Worm (Caenorhabditis elegans): ENCODE data around the gene daf-4.

The daf-4 gene

DNA sequence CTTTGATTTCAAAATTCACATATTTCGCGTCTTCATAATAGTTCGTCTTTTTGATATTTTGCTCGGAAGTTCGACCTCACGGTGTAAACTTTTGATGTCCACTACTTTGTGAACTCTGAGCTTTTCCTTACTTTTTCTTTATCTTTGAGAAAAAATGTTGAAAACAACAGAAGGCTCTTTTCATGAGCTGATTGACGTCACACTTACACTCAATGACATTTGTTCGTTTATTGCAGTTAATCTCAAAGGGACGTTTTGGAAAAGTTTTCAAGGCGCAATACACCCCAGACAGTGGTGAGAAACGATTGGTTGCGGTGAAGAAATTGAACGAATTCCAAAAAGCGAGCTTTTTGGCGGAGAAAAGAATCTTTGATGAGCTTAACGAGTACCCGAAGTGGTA, 4.3 kb downstream of the daf-4 start:
- no peak for TF ChIP-seq xbp-1 (tag; optimal IDR thresholded peaks at IDR 0.05)
- TF ChIP-seq nhr-71 (tag; optimal IDR thresholded peaks at IDR 0.05): peak; percentile 65
- TF ChIP-seq C34B4.2 (tag; optimal IDR thresholded peaks at IDR 0.05): no peak
- TF ChIP-seq sox-4 (tag; optimal IDR thresholded peaks at IDR 0.05): no peak
- TF ChIP-seq ces-1 (GFP tag; optimal IDR thresholded peaks at IDR 0.05): no peak
- TF ChIP-seq nhr-76 (tag; optimal IDR thresholded peaks at IDR 0.05): no peak
- peak; percentile 49 for TF ChIP-seq lin-14 (GFP tag; optimal IDR thresholded peaks at IDR 0.05)
- TF ChIP-seq aly-2 (tag; optimal IDR thresholded peaks at IDR 0.05): no peak
- TF ChIP-seq nhr-28 (tag; optimal IDR thresholded peaks at IDR 0.05): no peak
- peak; percentile 27; the same call in 1 of the 2 replicates for TF ChIP-seq nhr-19 (GFP tag; conservative IDR thresholded peaks at IDR 0.05)
- no peak for TF ChIP-seq lin-35 (GFP tag; optimal IDR thresholded peaks at IDR 0.05)
- peak; percentile 63 for TF ChIP-seq rnt-1 (tag; optimal IDR thresholded peaks at IDR 0.05)
- TF ChIP-seq hlh-4 (tag; optimal IDR thresholded peaks at IDR 0.05): no peak
- TF ChIP-seq unc-130 (tag; optimal IDR thresholded peaks at IDR 0.05): no peak
- TF ChIP-seq ets-5 (GFP tag; IDR thresholded peaks at IDR 0.05): no peak
- TF ChIP-seq snu-23 (GFP tag; optimal IDR thresholded peaks at IDR 0.05): peak; percentile 12
- no peak for TF ChIP-seq fos-1 (tag; optimal IDR thresholded peaks at IDR 0.05)
- no peak for TF ChIP-seq aha-1 (tag; optimal IDR thresholded peaks at IDR 0.05)
- no peak for TF ChIP-seq mef-2 (tag; optimal IDR thresholded peaks at IDR 0.05)
- TF ChIP-seq lsy-2 (tag; optimal IDR thresholded peaks at IDR 0.05): peak; percentile 34 to 38
- no peak for TF ChIP-seq nhr-85 (tag)

DNA sequence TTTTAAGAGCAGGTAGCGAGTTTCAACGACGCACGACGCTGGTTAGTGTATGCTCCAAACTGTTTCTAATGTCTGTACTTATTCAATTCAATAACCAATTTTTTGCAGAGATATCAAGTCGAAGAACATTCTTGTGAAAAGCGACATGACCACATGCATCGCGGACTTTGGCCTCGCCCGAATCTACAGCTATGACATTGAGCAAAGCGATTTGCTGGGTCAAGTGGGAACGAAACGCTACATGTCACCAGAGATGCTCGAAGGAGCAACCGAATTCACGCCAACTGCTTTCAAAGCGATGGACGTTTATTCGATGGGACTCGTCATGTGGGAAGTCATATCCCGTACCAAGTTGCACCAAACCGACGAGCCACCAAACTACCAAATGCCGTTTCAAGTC, 5.4 kb downstream of the daf-4 start:
- TF ChIP-seq C34B4.2 (tag; optimal IDR thresholded peaks at IDR 0.05) (no peak), unc-86 (tag; optimal IDR thresholded peaks at IDR 0.05) (no peak), sup-37 (GFP tag; optimal IDR thresholded peaks at IDR 0.05) (no peak), alr-1 (tag; optimal IDR thresholded peaks at IDR 0.05; ENCODE audit: borderline replicate concordance) (no peak), lin-15B (tag; optimal IDR thresholded peaks at IDR 0.05) (no peak), unc-130 (tag; optimal IDR thresholded peaks at IDR 0.05) (peak; percentile 63), nhr-47 (tag; optimal IDR thresholded peaks at IDR 0.05) (no peak), lin-35 (GFP tag; optimal IDR thresholded peaks at IDR 0.05) (no peak), C16A3.4 (tag; optimal IDR thresholded peaks at IDR 0.05) (no peak), efl-1 (optimal IDR thresholded peaks at IDR 0.05) (no peak), efl-1 (GFP tag; optimal IDR thresholded peaks at IDR 0.05 in 1 of 2) (peak in 1 of 2 experiments; percentile 72), snu-23 (GFP tag; optimal IDR thresholded peaks at IDR 0.05) (peak; percentile 2), rnt-1 (tag; optimal IDR thresholded peaks at IDR 0.05) (peak; percentile 48), egl-27 (tag; optimal IDR thresholded peaks at IDR 0.05) (no peak), nhr-71 (tag; optimal IDR thresholded peaks at IDR 0.05) (peak; percentile 42), sox-4 (tag; optimal IDR thresholded peaks at IDR 0.05) (no peak), nhr-237 (tag; optimal IDR thresholded peaks at IDR 0.05) (no peak), grh-1 (GFP tag; IDR thresholded peaks at IDR 0.05) (no peak), fkh-4 (tag; optimal IDR thresholded peaks at IDR 0.05; ENCODE audit: borderline replicate concordance) (no peak), lsy-2 (tag; optimal IDR thresholded peaks at IDR 0.05) (peak in 1 of 2 experiments; percentile 21), dpl-1 (GFP tag; optimal IDR thresholded peaks at IDR 0.05) (no peak), nhr-77 (tag; optimal IDR thresholded peaks at IDR 0.05) (no peak), unc-98 (GFP tag; IDR thresholded peaks at IDR 0.05) (no peak), mef-2 (tag; optimal IDR thresholded peaks at IDR 0.05) (no peak), nhr-19 (GFP tag; conservative IDR thresholded peaks at IDR 0.05) (no peak; the same call in 1 of the 2 replicates), sptf-1 (tag; optimal IDR thresholded peaks at IDR 0.05) (no peak), aha-1 (tag; optimal IDR thresholded peaks at IDR 0.05) (no peak), vab-15 (tag; optimal IDR thresholded peaks at IDR 0.05) (no peak), nhr-20 (tag; optimal IDR thresholded peaks at IDR 0.05) (no peak), lir-3 (tag; optimal IDR thresholded peaks at IDR 0.05; ENCODE audit: poor library complexity) (no peak), nhr-76 (tag; optimal IDR thresholded peaks at IDR 0.05) (no peak), nhr-90 (tag; optimal IDR thresholded peaks at IDR 0.05; ENCODE audit: poor library complexity) (no peak), nhr-12 (tag; optimal IDR thresholded peaks at IDR 0.05) (no peak), egl-13 (tag; optimal IDR thresholded peaks at IDR 0.05) (no peak), elt-2 (tag; optimal IDR thresholded peaks at IDR 0.05) (no peak), ceh-90 (tag; optimal IDR thresholded peaks at IDR 0.05) (no peak), ztf-11 (tag; optimal IDR thresholded peaks at IDR 0.05) (no peak), pag-3 (tag; optimal IDR thresholded peaks at IDR 0.05; ENCODE audit: borderline replicate concordance, insufficient read depth) (no peak), hpl-2 (GFP tag; optimal IDR thresholded peaks at IDR 0.05) (no peak), nhr-85 (tag) (no peak), ceh-63 (GFP tag; optimal IDR thresholded peaks at IDR 0.05) (no peak), mdl-1 (tag; optimal IDR thresholded peaks at IDR 0.05) (no peak)

Measured in whole organism, L1 larva.